Fruit fly (Drosophila melanogaster) whole organism, embryonic: ENCODE data around the gene DAAM.

Experiments
- Adf1 ChIP-seq: fragments of 200-800 bp; sonication (Bioruptor generic); IDR thresholded peaks from 2 replicates; pipeline ENCODE4 v1.3.6; 2022; ENCODE audit warnings: missing biosample characterization, missing genetic modification characterization
- Atf3 ChIP-seq: fragments of 200-800 bp; sonication (Bioruptor generic); optimal IDR thresholded peaks from 3 replicates; lab custom pipeline; 2016; ENCODE audit warnings: missing biosample characterization, missing genetic modification characterization
- BtbVII ChIP-seq: fragments of 200-800 bp; sonication (Bioruptor generic); optimal IDR thresholded peaks from 3 replicates; lab custom pipeline; 2017; ENCODE audit warnings: missing biosample characterization, mild to moderate bottlenecking, missing genetic modification characterization
- CG11085 ChIP-seq: fragments of 200-800 bp; sonication (Bioruptor generic); IDR thresholded peaks from 2 replicates; pipeline ENCODE4 v1.3.6; 2022; ENCODE audit warnings: missing biosample characterization, missing genetic modification characterization
- CG11247 ChIP-seq: fragments of 200-800 bp; sonication (Bioruptor generic); IDR thresholded peaks from 2 replicates; pipeline ENCODE4 v1.3.6; 2022; ENCODE audit warnings: missing biosample characterization, missing genetic modification characterization
- CG11398 ChIP-seq: fragments of 200-800 bp; sonication (Bioruptor generic); optimal IDR thresholded peaks from 2 replicates; lab custom pipeline; 2016; ENCODE audit warnings: missing biosample characterization, missing genetic modification characterization
- CG12769 ChIP-seq: fragments of 200-800 bp; sonication (Bioruptor generic); optimal IDR thresholded peaks from 2 replicates; lab custom pipeline; 2019; ENCODE audit warnings: missing biosample characterization, mild to moderate bottlenecking, missing genetic modification characterization, moderate library complexity
- CG13775 ChIP-seq: fragments of 200-800 bp; sonication (Bioruptor generic); optimal IDR thresholded peaks from 3 replicates; lab custom pipeline; 2017; ENCODE audit warnings: missing biosample characterization, mild to moderate bottlenecking, missing genetic modification characterization
- CG14710 ChIP-seq: fragments of 200-800 bp; sonication (Bioruptor generic); optimal IDR thresholded peaks from 3 replicates; lab custom pipeline; 2019; ENCODE audit warnings: missing biosample characterization, mild to moderate bottlenecking, missing genetic modification characterization, moderate library complexity
- CG1603 ChIP-seq: fragments of 200-800 bp; sonication (Bioruptor generic); optimal IDR thresholded peaks from 2 replicates; lab custom pipeline; 2019; ENCODE audit warnings: missing biosample characterization, mild to moderate bottlenecking, missing genetic modification characterization, moderate library complexity
- CG2875 ChIP-seq: fragments of 200-800 bp; sonication (Bioruptor generic); optimal IDR thresholded peaks from 2 replicates; lab custom pipeline; 2017; ENCODE audit warnings: missing biosample characterization, mild to moderate bottlenecking, missing genetic modification characterization, missing genetic modification reagents
- CG3407 ChIP-seq: fragments of 200-800 bp; sonication (Bioruptor generic); optimal IDR thresholded peaks from 2 replicates; lab custom pipeline; 2018; ENCODE audit warnings: missing biosample characterization, mild to moderate bottlenecking, missing genetic modification characterization
- CG34422 ChIP-seq: fragments of 200-800 bp; sonication (Bioruptor generic); IDR thresholded peaks from 3 replicates; pipeline ENCODE4 v1.3.6; 2022; ENCODE audit warnings: missing biosample characterization, missing genetic modification characterization
- CG43689 ChIP-seq: fragments of 200-800 bp; sonication (Bioruptor generic); IDR thresholded peaks from 2 replicates; pipeline ENCODE4 v1.3.6; 2022; ENCODE audit warnings: missing biosample characterization, missing genetic modification characterization
- CG6765 ChIP-seq: fragments of 200-800 bp; sonication (Bioruptor generic); optimal IDR thresholded peaks from 3 replicates; lab custom pipeline; 2017; ENCODE audit warnings: missing biosample characterization, mild to moderate bottlenecking, missing genetic modification characterization
- CG7556 ChIP-seq: fragments of 200-800 bp; sonication (Bioruptor generic); optimal IDR thresholded peaks from 2 replicates; lab custom pipeline; 2017; ENCODE audit warnings: missing biosample characterization, mild to moderate bottlenecking, missing genetic modification characterization
- CG7839 ChIP-seq: fragments of 200-800 bp; sonication (Bioruptor generic); optimal IDR thresholded peaks from 3 replicates; lab custom pipeline; 2018; ENCODE audit warnings: missing biosample characterization, mild to moderate bottlenecking, missing genetic modification characterization, moderate library complexity
- CG9932 ChIP-seq: fragments of 200-800 bp; sonication (Bioruptor generic); IDR thresholded peaks from 2 replicates; pipeline ENCODE4 v1.3.6; 2022; ENCODE audit warnings: missing biosample characterization, missing genetic modification characterization
- Dll ChIP-seq: fragments of 200-800 bp; sonication (Bioruptor generic); IDR thresholded peaks from 4 replicates; pipeline ENCODE4 v1.3.6; 2022; ENCODE audit warnings: missing biosample characterization, missing genetic modification characterization; ENCODE audit not compliant: partially characterized antibody
- Drgx ChIP-seq: fragments of 200-800 bp; sonication (Bioruptor generic); IDR thresholded peaks from 2 replicates; pipeline ENCODE4 v1.3.6; 2022; ENCODE audit warnings: missing biosample characterization, missing genetic modification characterization
- Gsc ChIP-seq: fragments of 200-800 bp; sonication (Bioruptor generic); IDR thresholded peaks from 2 replicates; pipeline ENCODE4 v1.3.6; 2022; ENCODE audit warnings: missing biosample characterization, missing genetic modification characterization
- Hr78 ChIP-seq, 2 experiments: fragments of 200-800 bp in 1 of 2; fragments of >200 bp in 1 of 2; sonication (Bioruptor generic) in 1 of 2; optimal IDR thresholded peaks; 2 replicates each; lab custom pipeline; 2017 to 2019; ENCODE audit warnings: missing biosample characterization in 2 of 2, missing genetic modification characterization in 2 of 2, mild to moderate bottlenecking in 1 of 2, moderate library complexity in 1 of 2
- ac ChIP-seq: fragments of 200-800 bp; sonication (Bioruptor generic); optimal IDR thresholded peaks from 3 replicates; lab custom pipeline; 2017; ENCODE audit warnings: missing biosample characterization, mild to moderate bottlenecking, missing genetic modification characterization
- ase ChIP-seq: fragments of 200-800 bp; sonication (Bioruptor generic); IDR thresholded peaks from 3 replicates; pipeline ENCODE4 v1.3.6; 2022; ENCODE audit warnings: missing biosample characterization, missing genetic modification characterization
- ash1 ChIP-seq: fragments of 200-800 bp; sonication (Bioruptor generic); optimal IDR thresholded peaks from 2 replicates; lab custom pipeline; 2018; ENCODE audit warnings: missing biosample characterization, mild to moderate bottlenecking, missing genetic modification characterization
- bcd ChIP-seq: fragments of 200-800 bp; sonication (Bioruptor generic); optimal IDR thresholded peaks from 2 replicates; lab custom pipeline; 2017; ENCODE audit warnings: missing biosample characterization, mild to moderate bottlenecking, missing genetic modification characterization
- chif ChIP-seq, 2 experiments: fragments of 200-800 bp; sonication (Bioruptor generic); optimal IDR thresholded peaks; 3 replicates each; lab custom pipeline; 2016; ENCODE audit warnings: missing biosample characterization in 2 of 2, missing genetic modification characterization in 2 of 2
- chinmo ChIP-seq: fragments of 200-800 bp; sonication (Bioruptor generic); IDR thresholded peaks from 4 replicates; pipeline ENCODE4 v1.3.6; 2022; ENCODE audit warnings: missing biosample characterization, missing genetic modification characterization; ENCODE audit not compliant: partially characterized antibody
- chm ChIP-seq: fragments of 200-800 bp; sonication (Bioruptor generic); IDR thresholded peaks from 2 replicates; pipeline ENCODE4 v1.3.6; 2022; ENCODE audit warnings: missing biosample characterization, missing genetic modification characterization
- crol ChIP-seq: fragments of 200-800 bp; sonication (Bioruptor generic); IDR thresholded peaks from 2 replicates; pipeline ENCODE4 v1.3.6; 2022; ENCODE audit warnings: missing biosample characterization, missing genetic modification characterization
- dati ChIP-seq: fragments of 200-800 bp; sonication (Bioruptor generic); IDR thresholded peaks from 2 replicates; pipeline ENCODE4 v1.3.6; 2022; ENCODE audit warnings: missing biosample characterization, missing genetic modification characterization
- dimm ChIP-seq: fragments of 200-800 bp; sonication (Bioruptor generic); IDR thresholded peaks from 2 replicates; pipeline ENCODE4 v1.3.6; 2022; ENCODE audit warnings: missing biosample characterization, missing genetic modification characterization
- emc ChIP-seq: fragments of 200-800 bp; sonication (Bioruptor generic); optimal IDR thresholded peaks from 2 replicates; lab custom pipeline; 2016; ENCODE audit warnings: missing biosample characterization, missing genetic modification characterization
- en ChIP-seq: fragments of 200-800 bp; sonication (Bioruptor generic); optimal IDR thresholded peaks from 2 replicates; lab custom pipeline; 2016; ENCODE audit warnings: missing biosample characterization, missing genetic modification characterization
- esg ChIP-seq: fragments of 200-800 bp; sonication (Bioruptor generic); conservative IDR thresholded peaks from 2 replicates; pipeline ENCODE4 v1.3.6; 2022; ENCODE audit warnings: missing biosample characterization, missing genetic modification characterization
- eve ChIP-seq, 2 experiments: fragments of >200 bp; optimal IDR thresholded peaks; 2 replicates each; lab custom pipeline; 2017; ENCODE audit warnings: missing biosample characterization in 2 of 2, missing genetic modification characterization in 2 of 2
- fd64A ChIP-seq: fragments of 200-800 bp; sonication (Bioruptor generic); optimal IDR thresholded peaks from 3 replicates; lab custom pipeline; 2018; ENCODE audit warnings: missing biosample characterization, mild to moderate bottlenecking, missing genetic modification characterization
- grn ChIP-seq: fragments of 200-800 bp; sonication (Bioruptor generic); optimal IDR thresholded peaks from 3 replicates; lab custom pipeline; 2017; ENCODE audit warnings: missing biosample characterization, missing genetic modification characterization
- gt ChIP-seq: fragments of 200-800 bp; sonication (Bioruptor generic); IDR thresholded peaks from 2 replicates; pipeline ENCODE4 v1.3.6; 2022; ENCODE audit warnings: missing biosample characterization, missing genetic modification characterization
- kah ChIP-seq: fragments of 200-800 bp; sonication (Bioruptor generic); optimal IDR thresholded peaks from 2 replicates; lab custom pipeline; 2018; ENCODE audit warnings: missing biosample characterization, mild to moderate bottlenecking, missing genetic modification characterization
- klu ChIP-seq: fragments of 200-800 bp; sonication (Bioruptor generic); IDR thresholded peaks from 2 replicates; pipeline ENCODE4 v1.3.6; 2022; ENCODE audit warnings: missing biosample characterization, missing genetic modification characterization
- lmd ChIP-seq: fragments of 200-800 bp; sonication (Bioruptor generic); IDR thresholded peaks from 2 replicates; pipeline ENCODE4 v1.3.6; 2022; ENCODE audit warnings: missing biosample characterization, missing genetic modification characterization
- pfk ChIP-seq: fragments of 200-800 bp; sonication (Bioruptor generic); optimal IDR thresholded peaks from 2 replicates; lab custom pipeline; 2018; ENCODE audit warnings: missing biosample characterization, mild to moderate bottlenecking, missing genetic modification characterization, moderate library complexity
- pum ChIP-seq: fragments of 200-800 bp; sonication (Bioruptor generic); optimal IDR thresholded peaks from 2 replicates; lab custom pipeline; 2016; ENCODE audit warnings: missing biosample characterization, missing genetic modification characterization
- repo ChIP-seq: fragments of 200-800 bp; sonication (Bioruptor generic); optimal IDR thresholded peaks from 2 replicates; lab custom pipeline; 2016; ENCODE audit warnings: missing biosample characterization, missing genetic modification characterization
- sd ChIP-seq: fragments of 200-800 bp; sonication (Bioruptor generic); optimal IDR thresholded peaks from 3 replicates; lab custom pipeline; 2018; ENCODE audit warnings: missing biosample characterization, mild to moderate bottlenecking, missing genetic modification characterization, moderate library complexity
- sna ChIP-seq: fragments of 200-800 bp; sonication (Bioruptor generic); IDR thresholded peaks from 2 replicates; pipeline ENCODE4 v1.3.6; 2022; ENCODE audit warnings: missing biosample characterization, missing genetic modification characterization; ENCODE audit not compliant: partially characterized antibody
- sqz ChIP-seq: fragments of 200-800 bp; sonication (Bioruptor generic); optimal IDR thresholded peaks from 3 replicates; lab custom pipeline; 2018; ENCODE audit warnings: missing biosample characterization, mild to moderate bottlenecking, missing genetic modification characterization
- unc-4 ChIP-seq: fragments of 200-800 bp; sonication (Bioruptor generic); IDR thresholded peaks from 2 replicates; pipeline ENCODE4 v1.3.6; 2022; ENCODE audit warnings: missing biosample characterization, missing genetic modification characterization; ENCODE audit not compliant: partially characterized antibody
- vvl ChIP-seq: fragments of 200-800 bp; sonication (Bioruptor generic); IDR thresholded peaks from 2 replicates; pipeline ENCODE4 v1.3.6; 2022; ENCODE audit warnings: missing biosample characterization, missing genetic modification characterization

Gene DAAM

DNA sequence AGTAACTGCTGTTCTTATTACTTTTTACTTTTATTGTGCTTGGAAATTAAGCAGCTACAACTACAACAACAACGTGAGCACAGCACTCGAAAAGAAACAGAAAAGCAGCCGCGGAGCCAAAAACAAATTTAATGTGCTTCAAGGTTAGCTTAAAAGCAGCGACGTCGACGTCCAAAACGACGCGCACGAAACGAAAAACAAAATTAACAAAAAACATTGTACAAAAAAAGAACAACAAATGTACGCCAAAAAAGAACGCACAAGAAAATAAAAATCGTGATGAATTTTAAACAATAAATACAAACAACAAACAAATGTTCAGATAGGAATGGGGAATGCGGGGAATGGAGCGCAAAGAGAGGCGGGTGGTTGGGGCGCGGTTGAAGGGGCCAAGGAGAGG, 51.1 kb downstream of the DAAM start:
- TF ChIP-seq chinmo (GFP tag; lab: Robert Waterston, UW) (0 out of 4 replicates have a peak, but pooled peaks have one; percentile 47), Adf1 (GFP tag; lab: Robert Waterston, UW) (peak; percentile 71), sd (tag; lab: Kevin White, UChicago) (peak; percentile 84), CG43689 (no peak), CG12769 (tag; lab: Kevin White, UChicago) (peak; percentile 13), CG11085 (no peak), vvl (GFP tag; lab: Robert Waterston, UW) (no peak), pfk (GFP tag; lab: Kevin White, UChicago) (peak; percentile 51), crol (GFP tag; lab: Robert Waterston, UW) (0 out of 2 replicates have a peak, but pooled peaks have one; percentile 25)

- TF ChIP-seq ac = no peak
- TF ChIP-seq chif (GFP tag; optimal IDR thresholded peaks at IDR 0.05; lab: Kevin White, UChicago) = no peak
- TF ChIP-seq dimm (GFP tag; lab: Robert Waterston, UW) = no peak
- TF ChIP-seq sqz (GFP tag; lab: Kevin White, UChicago) = peak; percentile 11
- no peak for TF ChIP-seq ash1 (GFP tag; lab: Kevin White, UChicago)
- no peak for TF ChIP-seq grn (GFP tag; lab: Kevin White, UChicago)
- TF ChIP-seq lmd = peak; percentile 53
- no peak for TF ChIP-seq ase (GFP tag; lab: Robert Waterston, UW)
- TF ChIP-seq bcd (GFP tag; lab: Kevin White, UChicago) = peak; percentile 37
- TF ChIP-seq repo (GFP tag; lab: Kevin White, UChicago) = no peak
- no peak for TF ChIP-seq kah (GFP tag; lab: Kevin White, UChicago)
- peak in 1 of 2 experiments; percentile 47 for TF ChIP-seq eve (GFP tag; optimal IDR thresholded peaks at IDR 0.05; lab: Kevin White, UChicago)
- TF ChIP-seq chm (GFP tag; lab: Robert Waterston, UW) = no peak
- TF ChIP-seq CG34422 = no peak
- TF ChIP-seq esg (GFP tag; lab: Robert Waterston, UW) = 0 out of 2 replicates have a peak, but pooled peaks have one; percentile 9
- no peak for TF ChIP-seq unc-4 (GFP tag; lab: Robert Waterston, UW)
- no peak for TF ChIP-seq CG3407 (GFP tag; lab: Kevin White, UChicago)
- no peak for TF ChIP-seq Adf1 (GFP tag; lab: Robert Waterston, UW)
- TF ChIP-seq en (GFP tag; lab: Kevin White, UChicago) = no peak
- no peak for TF ChIP-seq dati (GFP tag; lab: Robert Waterston, UW)
- no peak for TF ChIP-seq pum
- no peak for TF ChIP-seq CG2875 (GFP tag; lab: Kevin White, UChicago)
- no peak for TF ChIP-seq fd64A (GFP tag; lab: Kevin White, UChicago)
- TF ChIP-seq CG11247 (GFP tag; lab: Robert Waterston, UW) = no peak
- TF ChIP-seq Gsc (GFP tag; lab: Robert Waterston, UW) = no peak
- TF ChIP-seq Dll (GFP tag; lab: Robert Waterston, UW) = no peak
- no peak for TF ChIP-seq Hr78 (GFP tag; optimal IDR thresholded peaks at IDR 0.05; lab: Kevin White, UChicago)
- peak; percentile 62 for TF ChIP-seq BtbVII (GFP tag; lab: Kevin White, UChicago)
- peak; percentile 70 for TF ChIP-seq CG7839
- peak; percentile 43 for TF ChIP-seq CG6765
- no peak for TF ChIP-seq gt
- 0 out of 2 replicates have a peak, but pooled peaks have one; percentile 7 for TF ChIP-seq Drgx (GFP tag; lab: Robert Waterston, UW)
- TF ChIP-seq klu (GFP tag; lab: Robert Waterston, UW) = no peak
- no peak for TF ChIP-seq CG11398 (GFP tag; lab: Kevin White, UChicago)
- TF ChIP-seq emc (GFP tag; lab: Kevin White, UChicago) = no peak
- TF ChIP-seq CG13775 (GFP tag; lab: Kevin White, UChicago) = peak; percentile 49
- peak; percentile 63 for TF ChIP-seq CG9932 (GFP tag; lab: Robert Waterston, UW)
- TF ChIP-seq Atf3 (GFP tag; lab: Kevin White, UChicago) = peak; percentile 21
- no peak for TF ChIP-seq sna
- peak; percentile 41 for TF ChIP-seq CG7556 (GFP tag; lab: Kevin White, UChicago)
- TF ChIP-seq CG1603 = peak; percentile 26
- TF ChIP-seq CG14710 (tag; lab: Kevin White, UChicago) = peak; percentile 51
Observed at dm6 chrX:1270655-1271054, 51.5 kb downstream of the DAAM start.
